Worm (Caenorhabditis elegans): ENCODE data around the gene lips-10.

The lips-10 gene

ce11 chrII:8412935-8413334 is 26.0 kb upstream of the lips-10 start:
- peak; percentile 0 for TF ChIP-seq nhr-80 (tag; optimal IDR thresholded peaks at IDR 0.05)
- TF ChIP-seq bed-2 (GFP tag; IDR thresholded peaks at IDR 0.05): no peak
- TF ChIP-seq Y95B8A.8 (GFP tag; IDR thresholded peaks at IDR 0.05): no peak
- no peak for TF ChIP-seq cebp-2 (GFP tag; IDR thresholded peaks at IDR 0.05)
- TF ChIP-seq hlh-12 (tag; optimal IDR thresholded peaks at IDR 0.05): no peak

ce11 chrII:8415035-8415434 is 23.9 kb upstream of the lips-10 start:
- TF ChIP-seq B0035.1 (tag; optimal IDR thresholded peaks at IDR 0.05): no peak
- no peak for TF ChIP-seq dox-1 (GFP tag; IDR thresholded peaks at IDR 0.05)
- TF ChIP-seq nfya-1 (tag; optimal IDR thresholded peaks at IDR 0.05; ENCODE audit: borderline replicate concordance, insufficient read depth): no peak
- no peak for TF ChIP-seq atf-7 (tag; optimal IDR thresholded peaks at IDR 0.05)
- TF ChIP-seq ceh-79 (tag; optimal IDR thresholded peaks at IDR 0.05): no peak
- no peak for TF ChIP-seq F22D6.2 (tag; optimal IDR thresholded peaks at IDR 0.05)
- TF ChIP-seq nhr-80 (tag; optimal IDR thresholded peaks at IDR 0.05): no peak
- no peak for TF ChIP-seq ceh-91 (GFP tag; IDR thresholded peaks at IDR 0.05)
- no peak for TF ChIP-seq ceh-100 (GFP tag; IDR thresholded peaks at IDR 0.05)
- TF ChIP-seq pbrm-1 (GFP tag; IDR thresholded peaks at IDR 0.05): no peak
- no peak for TF ChIP-seq madf-3 (GFP tag; IDR thresholded peaks at IDR 0.05)
- TF ChIP-seq Y53F4B.3 (GFP tag; IDR thresholded peaks at IDR 0.05): no peak
- TF ChIP-seq him-1 (tag; optimal IDR thresholded peaks at IDR 0.05): no peak
- TF ChIP-seq hlh-26 (GFP tag; conservative IDR thresholded peaks at IDR 0.05): no peak
- no peak for TF ChIP-seq ccch-3 (GFP tag; optimal IDR thresholded peaks at IDR 0.05)
- TF ChIP-seq F49E8.2 (tag; optimal IDR thresholded peaks at IDR 0.05; ENCODE audit: insufficient read depth): no peak

- TF ChIP-seq D2030.7 (GFP tag; IDR thresholded peaks at IDR 0.05): no peak
- TF ChIP-seq ceh-40 (GFP tag; IDR thresholded peaks at IDR 0.05): no peak
- no peak for TF ChIP-seq B0019.2 (GFP tag; conservative IDR thresholded peaks at IDR 0.05)
- no peak for TF ChIP-seq die-1 (tag; optimal IDR thresholded peaks at IDR 0.05)
- TF ChIP-seq F10E7.11 (tag; optimal IDR thresholded peaks at IDR 0.05): no peak
- no peak for TF ChIP-seq fkh-3 (tag; optimal IDR thresholded peaks at IDR 0.05)
- TF ChIP-seq nhr-179 (tag; optimal IDR thresholded peaks at IDR 0.05): no peak
- no peak for TF ChIP-seq F49E8.2 (tag; optimal IDR thresholded peaks at IDR 0.05; ENCODE audit: insufficient read depth)
- TF ChIP-seq T07F8.4 (tag; optimal IDR thresholded peaks at IDR 0.05): no peak
- TF ChIP-seq aptf-3 (GFP tag; IDR thresholded peaks at IDR 0.05): no peak
- no peak for TF ChIP-seq zfh-2 (GFP tag; conservative IDR thresholded peaks at IDR 0.05)
- no peak for TF ChIP-seq attf-6 (GFP tag; IDR thresholded peaks at IDR 0.05)
- TF ChIP-seq athp-1 (tag; optimal IDR thresholded peaks at IDR 0.05): no peak
Measured at ce11 chrII:8415462-8416037, 23.4 kb upstream of the lips-10 start.

ce11 chrII:8417059-8417668 is 21.8 kb upstream of the lips-10 start, which contains the start of gene fdgt-2:
TSS of gene fdgt-2 (plus strand) at chrII:8417618.
- no peak for TF ChIP-seq hlh-26 (GFP tag; conservative IDR thresholded peaks at IDR 0.05)
- TF ChIP-seq F33H1.4 (GFP tag; IDR thresholded peaks at IDR 0.05): no peak
- no peak for TF ChIP-seq ztf-25 (GFP tag; IDR thresholded peaks at IDR 0.05)
- TF ChIP-seq snpc-3.4 (tag; optimal IDR thresholded peaks at IDR 0.05): no peak
